Worm (Caenorhabditis elegans) whole organism, L4/young adult: ENCODE results near the gene rps-11.

Experiments
- W03F9.2 ChIP-seq: fragments of 150-350 bp; optimal IDR thresholded peaks from 2 replicates; lab custom pipeline; 2014; ENCODE audit warnings: missing biosample characterization, missing genetic modification characterization
- him-1 ChIP-seq: sonication (generic microtip); optimal IDR thresholded peaks from 2 replicates; lab custom pipeline; 2016; ENCODE audit warnings: missing genotype, missing genetic modification reagents, missing genetic modification characterization, missing compliant biosample characterization

ce11 chrIV:11592820-11593219, 9.6 kb upstream of the rps-11 start:
- TF ChIP-seq W03F9.2 (tag; lab: Kevin White, UChicago) (peak; percentile 88), him-1 (tag; lab: Kevin White, UChicago) (no peak)
